Worm (Caenorhabditis elegans) whole organism, mixed stage, embryonic: ENCODE results near the gene spat-1.

Experiments used
- M03D4.4 ChIP-seq: sonication (generic microtip); optimal IDR thresholded peaks from 2 replicates; lab custom pipeline; 2017; ENCODE audit warnings: mild to moderate bottlenecking, missing genetic modification characterization, missing compliant biosample characterization
- bed-3 ChIP-seq: fragments of 200-800 bp; sonication (Bioruptor generic); optimal IDR thresholded peaks from 3 replicates; lab custom pipeline; 2018; ENCODE audit warnings: mild to moderate bottlenecking, missing genetic modification characterization, moderate library complexity, missing compliant biosample characterization
- blmp-1 ChIP-seq: fragments of 150-350 bp; optimal IDR thresholded peaks from 2 replicates; lab custom pipeline; 2014; ENCODE audit warnings: missing biosample characterization, missing genetic modification characterization
- ceh-39 ChIP-seq: fragments of 150-350 bp; optimal IDR thresholded peaks from 2 replicates; lab custom pipeline; 2014; ENCODE audit warnings: missing biosample characterization, missing genetic modification characterization
- ceh-43 ChIP-seq: fragments of 200-800 bp; sonication (Bioruptor generic); optimal IDR thresholded peaks from 2 replicates; lab custom pipeline; 2018; ENCODE audit warnings: mild to moderate bottlenecking, missing genetic modification characterization, moderate library complexity, missing compliant biosample characterization
- ceh-83 ChIP-seq: fragments of 200-800 bp; sonication (Bioruptor generic); optimal IDR thresholded peaks from 2 replicates; lab custom pipeline; 2018; ENCODE audit warnings: mild to moderate bottlenecking, missing genetic modification characterization, missing compliant biosample characterization
- ces-1 ChIP-seq: fragments of 150-350 bp; optimal IDR thresholded peaks from 2 replicates; lab custom pipeline; 2014; ENCODE audit warnings: missing biosample characterization, missing genetic modification reagents, missing genetic modification characterization
- cnd-1 ChIP-seq: fragments of 200-800 bp; sonication (Bioruptor generic); optimal IDR thresholded peaks from 2 replicates; lab custom pipeline; 2018; ENCODE audit warnings: mild to moderate bottlenecking, missing genetic modification characterization, missing compliant biosample characterization
- drap-1 ChIP-seq: fragments of 200-800 bp; sonication (Bioruptor generic); optimal IDR thresholded peaks from 3 replicates; lab custom pipeline; 2018; ENCODE audit warnings: mild to moderate bottlenecking, missing genetic modification characterization, missing compliant biosample characterization
- elt-1 ChIP-seq: sonication (generic microtip); optimal IDR thresholded peaks from 2 replicates; lab custom pipeline; 2017; ENCODE audit warnings: missing genetic modification characterization, mild to moderate bottlenecking, missing compliant biosample characterization, antibody characterized with exemption, moderate library complexity, borderline replicate concordance; ENCODE audit not compliant: insufficient read depth
- elt-3 ChIP-seq: fragments of 150-350 bp; optimal IDR thresholded peaks from 2 replicates; lab custom pipeline; 2014; ENCODE audit warnings: missing biosample characterization, missing genetic modification characterization
- flh-1 ChIP-seq: fragments of 200-800 bp; sonication (Bioruptor generic); optimal IDR thresholded peaks from 2 replicates; lab custom pipeline; 2018; ENCODE audit warnings: mild to moderate bottlenecking, missing genetic modification characterization, moderate library complexity, missing compliant biosample characterization
- ham-2 ChIP-seq: fragments of 200-800 bp; sonication (Bioruptor generic); optimal IDR thresholded peaks from 2 replicates; lab custom pipeline; 2018; ENCODE audit warnings: mild to moderate bottlenecking, missing genetic modification characterization, missing compliant biosample characterization
- hlh-1 ChIP-seq: fragments of 150-350 bp; optimal IDR thresholded peaks from 2 replicates; lab custom pipeline; 2014; ENCODE audit warnings: missing biosample characterization, missing genetic modification reagents, missing genetic modification characterization
- lin-13 ChIP-seq: fragments of 150-350 bp; optimal IDR thresholded peaks from 2 replicates; lab custom pipeline; 2014; ENCODE audit warnings: missing biosample characterization, missing genetic modification characterization
- lin-32 ChIP-seq: fragments of 200-800 bp; sonication (Bioruptor generic); optimal IDR thresholded peaks from 2 replicates; lab custom pipeline; 2018; ENCODE audit warnings: mild to moderate bottlenecking, missing genetic modification characterization, missing compliant biosample characterization
- lsy-2 ChIP-seq: fragments of 150-350 bp; optimal IDR thresholded peaks from 2 replicates; lab custom pipeline; 2014; ENCODE audit warnings: missing biosample characterization, missing genetic modification characterization
- mab-5 ChIP-seq: fragments of 150-350 bp; optimal IDR thresholded peaks from 2 replicates; lab custom pipeline; 2014; ENCODE audit warnings: missing biosample characterization, missing genetic modification characterization
- mep-1 ChIP-seq: fragments of 150-350 bp; optimal IDR thresholded peaks from 2 replicates; lab custom pipeline; 2017; ENCODE audit warnings: missing biosample characterization, missing genetic modification reagents, missing genetic modification characterization, inconsistent platforms
- mls-2 ChIP-seq: sonication (generic microtip); optimal IDR thresholded peaks from 2 replicates; lab custom pipeline; 2016; ENCODE audit warnings: mild to moderate bottlenecking, missing genetic modification characterization, moderate library complexity, missing compliant biosample characterization
- nhr-12 ChIP-seq: fragments of 150-350 bp; optimal IDR thresholded peaks from 2 replicates; lab custom pipeline; 2014; ENCODE audit warnings: missing biosample characterization, missing genetic modification characterization
- nhr-2 ChIP-seq: fragments of 150-350 bp; optimal IDR thresholded peaks from 2 replicates; lab custom pipeline; 2014; ENCODE audit warnings: missing biosample characterization, missing genetic modification characterization
- nhr-237 ChIP-seq: fragments of 150-350 bp; optimal IDR thresholded peaks from 2 replicates; lab custom pipeline; 2014; ENCODE audit warnings: missing biosample characterization, missing genetic modification characterization
- nhr-28 ChIP-seq: fragments of 150-350 bp; optimal IDR thresholded peaks from 2 replicates; lab custom pipeline; 2014; ENCODE audit warnings: missing biosample characterization, missing genetic modification characterization
- nhr-76 ChIP-seq: sonication (generic microtip); optimal IDR thresholded peaks from 2 replicates; lab custom pipeline; 2017; ENCODE audit warnings: missing biosample characterization, missing genetic modification characterization
- pha-4 ChIP-seq: fragments of 150-350 bp; optimal IDR thresholded peaks from 2 replicates; lab custom pipeline; 2018; ENCODE audit warnings: missing biosample characterization, missing genetic modification reagents, missing genetic modification characterization
- sem-2 ChIP-seq: fragments of 200-800 bp; sonication (Bioruptor generic); optimal IDR thresholded peaks from 2 replicates; lab custom pipeline; 2018; ENCODE audit warnings: mild to moderate bottlenecking, missing genetic modification characterization, missing compliant biosample characterization
- snpc-4 ChIP-seq: fragments of 150-350 bp; optimal IDR thresholded peaks from 2 replicates; lab custom pipeline; 2014; ENCODE audit warnings: missing biosample characterization, missing genetic modification characterization
- sptf-1 ChIP-seq: sonication (generic microtip); optimal IDR thresholded peaks from 2 replicates; lab custom pipeline; 2017; ENCODE audit warnings: mild to moderate bottlenecking, missing genetic modification characterization, moderate library complexity, missing compliant biosample characterization
- tbx-8 ChIP-seq: fragments of 200-800 bp; sonication (Bioruptor generic); optimal IDR thresholded peaks from 2 replicates; lab custom pipeline; 2018; ENCODE audit warnings: mild to moderate bottlenecking, missing genetic modification characterization, moderate library complexity, missing compliant biosample characterization
- unc-120 ChIP-seq: sonication (generic microtip); optimal IDR thresholded peaks from 2 replicates; lab custom pipeline; 2017; ENCODE audit warnings: missing genetic modification characterization, missing compliant biosample characterization; ENCODE audit not compliant: poor library complexity, severe bottlenecking
- unc-39 ChIP-seq: fragments of 150-350 bp; optimal IDR thresholded peaks from 2 replicates; lab custom pipeline; 2014; ENCODE audit warnings: missing biosample characterization, missing genetic modification characterization
- unc-62 ChIP-seq: fragments of 150-350 bp; optimal IDR thresholded peaks from 2 replicates; lab custom pipeline; 2014; ENCODE audit warnings: missing biosample characterization, missing genetic modification reagents, missing genetic modification characterization
- zip-8 ChIP-seq: fragments of 150-350 bp; optimal IDR thresholded peaks from 2 replicates; lab custom pipeline; 2014; ENCODE audit warnings: missing biosample characterization, missing genetic modification characterization
- ztf-11 ChIP-seq: fragments of 150-350 bp; optimal IDR thresholded peaks from 2 replicates; lab custom pipeline; 2014; ENCODE audit warnings: missing biosample characterization, missing genetic modification characterization

spat-1 gene

ce11 chrII:14494464-14494863, 34.1 kb upstream of the spat-1 start:
- TF ChIP-seq ceh-43 (GFP tag; lab: Kevin White, UChicago) (no peak), elt-1 (tag; lab: Kevin White, UChicago) (peak; percentile 85)

DNA sequence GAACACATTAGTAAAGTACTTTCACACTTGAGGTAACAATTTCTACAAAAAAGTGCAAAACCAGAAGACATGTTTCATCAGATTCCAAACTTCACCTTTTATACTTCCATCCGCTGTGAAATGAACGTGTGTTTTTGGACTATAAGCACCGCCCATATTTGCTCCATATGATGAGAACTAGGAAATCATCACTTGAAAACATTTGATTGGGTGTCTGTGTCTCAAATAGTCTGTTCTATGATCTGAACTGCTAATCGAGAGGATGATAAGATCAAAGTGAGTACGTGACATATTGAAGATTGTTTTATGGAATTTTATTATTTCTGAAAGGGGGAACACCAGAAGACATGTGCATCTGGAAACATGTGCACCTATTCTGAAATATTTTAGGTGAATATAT, 33.2 kb upstream of the spat-1 start:
- TF ChIP-seq mep-1 (tag; lab: Kevin White, UChicago) (no peak), nhr-76 (no peak), drap-1 (GFP tag; lab: Kevin White, UChicago) (no peak), ces-1 (GFP tag; lab: Kevin White, UChicago) (no peak), pha-4 (tag; lab: Kevin White, UChicago) (no peak), ztf-11 (tag; lab: Kevin White, UChicago) (no peak), unc-62 (no peak), lin-32 (no peak), zip-8 (no peak), elt-1 (tag; lab: Kevin White, UChicago) (no peak)

DNA sequence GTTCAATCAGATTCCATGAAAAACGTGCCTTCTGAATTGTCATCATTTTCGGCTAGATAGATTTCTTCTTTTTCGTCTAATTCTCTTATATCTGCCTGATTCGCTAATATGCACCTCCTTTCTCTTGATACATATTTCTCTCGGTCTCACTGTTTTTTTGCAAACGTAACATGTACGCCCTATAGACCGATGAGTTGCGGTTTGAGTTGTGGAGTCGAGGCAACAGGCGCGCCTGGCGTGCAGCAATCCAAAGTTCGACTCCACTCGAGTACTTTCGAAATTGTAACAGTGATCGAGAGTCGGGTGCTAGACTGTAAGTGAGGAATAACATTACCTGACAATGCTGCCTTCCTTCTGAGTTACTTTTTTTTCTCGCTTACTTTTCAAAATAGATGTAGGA, 31.7 kb upstream of the spat-1 start:
- TF ChIP-seq zip-8 (no peak), ceh-39 (tag; lab: Kevin White, UChicago) (peak; percentile 39), sptf-1 (tag; lab: Kevin White, UChicago) (peak; percentile 94), flh-1 (GFP tag; lab: Kevin White, UChicago) (peak; percentile 71), elt-1 (tag; lab: Kevin White, UChicago) (no peak), unc-120 (tag; lab: Kevin White, UChicago) (peak; percentile 90), tbx-8 (GFP tag; lab: Kevin White, UChicago) (peak; percentile 82), mab-5 (no peak), mls-2 (tag; lab: Kevin White, UChicago) (peak; percentile 94), lin-32 (peak; percentile 94), lsy-2 (tag; lab: Kevin White, UChicago) (peak; percentile 49), ham-2 (GFP tag; lab: Kevin White, UChicago) (peak; percentile 89), cnd-1 (tag; lab: Kevin White, UChicago) (peak; percentile 94), sem-2 (GFP tag; lab: Kevin White, UChicago) (peak; percentile 87), ces-1 (GFP tag; lab: Kevin White, UChicago) (no peak), hlh-1 (tag; lab: Kevin White, UChicago) (peak; percentile 87), M03D4.4 (tag; lab: Kevin White, UChicago) (peak; percentile 93), unc-39 (no peak), nhr-12 (peak; percentile 88), nhr-237 (peak; percentile 70), drap-1 (GFP tag; lab: Kevin White, UChicago) (peak; percentile 88), elt-3 (peak; percentile 80), nhr-76 (no peak), ztf-11 (tag; lab: Kevin White, UChicago) (no peak), lin-13 (tag; lab: Kevin White, UChicago) (peak; percentile 72), mep-1 (tag; lab: Kevin White, UChicago) (peak; percentile 54), pha-4 (tag; lab: Kevin White, UChicago) (peak; percentile 80), snpc-4 (tag; lab: Kevin White, UChicago) (no peak), ceh-43 (GFP tag; lab: Kevin White, UChicago) (peak; percentile 88), ceh-83 (peak; percentile 96), nhr-2 (tag; lab: Kevin White, UChicago) (no peak), bed-3 (peak; percentile 82), unc-62 (peak; percentile 52), nhr-28 (tag; lab: Kevin White, UChicago) (peak; percentile 63), blmp-1 (tag; lab: Kevin White, UChicago) (no peak)

ce11 chrII:14497848-14498247, 30.7 kb upstream of the spat-1 start, which contains the start of gene dhs-8:
Gene dhs-8 (plus strand): TSS chrII:14498026.
- TF ChIP-seq nhr-12 (peak; percentile 25), blmp-1 (tag; lab: Kevin White, UChicago) (no peak), nhr-28 (tag; lab: Kevin White, UChicago) (peak; percentile 12)
